Worm (Caenorhabditis elegans) whole organism, L4/young adult: ENCODE measurements around the gene fars-3.
A peak's percentile ranks its signal among the peaks of the same experiment; 100 is the strongest.
"Not testable (repeated sequence)": the region's sequence is repeated elsewhere in the genome, so short reads cannot be mapped to it uniquely, and the experiment has no call there.

Source experiments
- W03F9.2 ChIP-seq: fragments of 150-350 bp; optimal IDR thresholded peaks from 2 replicates; lab custom pipeline; 2014; ENCODE audit warnings: missing biosample characterization, missing genetic modification characterization
- dao-5 ChIP-seq: sonication (generic microtip); optimal IDR thresholded peaks from 2 replicates; lab custom pipeline; 2016; ENCODE audit warnings: missing genotype, missing genetic modification characterization, moderate library complexity, missing compliant biosample characterization
- him-1 ChIP-seq: sonication (generic microtip); optimal IDR thresholded peaks from 2 replicates; lab custom pipeline; 2016; ENCODE audit warnings: missing genotype, missing genetic modification reagents, missing genetic modification characterization, missing compliant biosample characterization

fars-3 gene

ce11 chrII:8464448-8464898 is at the start of gene fars-3:
TSS of gene fars-3 (plus strand) at chrII:8464848.
- TF ChIP-seq W03F9.2 (tag; lab: Kevin White, UChicago) (peak; percentile 48), him-1 (tag; lab: Kevin White, UChicago) (no peak), dao-5 (no peak)

- TF ChIP-seq dao-5 (no peak), him-1 (tag; lab: Kevin White, UChicago) (no peak), W03F9.2 (tag; lab: Kevin White, UChicago) (no peak)
Observed at ce11 chrII:8415035-8415434, 49.6 kb upstream of the fars-3 start.

ce11 chrII:8415462-8416037 is 49.1 kb upstream of the fars-3 start:
- no peak for TF ChIP-seq him-1 (tag; lab: Kevin White, UChicago)
- TF ChIP-seq W03F9.2 (tag; lab: Kevin White, UChicago): no peak
- no peak for TF ChIP-seq dao-5

ce11 chrII:8417059-8417668 is 47.5 kb upstream of the fars-3 start, which contains the start of gene fdgt-2:
TSS of gene fdgt-2 (plus strand) at chrII:8417618.
- TF ChIP-seq dao-5 (no peak), him-1 (tag; lab: Kevin White, UChicago) (no peak)

ce11 chrII:8419015-8419414 is 45.6 kb upstream of the fars-3 start:
- TF ChIP-seq W03F9.2 (tag; lab: Kevin White, UChicago) (no peak), dao-5 (no peak), him-1 (tag; lab: Kevin White, UChicago) (no peak)

- TF ChIP-seq dao-5; W03F9.2 (tag; lab: Kevin White, UChicago); him-1 (tag; lab: Kevin White, UChicago): not testable (repeated sequence)
Observed at ce11 chrII:8419798-8420197, 44.9 kb upstream of the fars-3 start, which contains the start of gene F14E5.8. TSS of gene F14E5.8 (plus strand) at chrII:8420098.

ce11 chrII:8420775-8421388 is 43.8 kb upstream of the fars-3 start:
- TF ChIP-seq him-1 (tag; lab: Kevin White, UChicago) (no peak), dao-5 (no peak), W03F9.2 (tag; lab: Kevin White, UChicago) (no peak)

ce11 chrII:8428758-8428946 is 36.0 kb upstream of the fars-3 start, which contains the start of gene F14E5.2:
TSS of gene F14E5.2 (minus strand) at chrII:8428858.
- TF ChIP-seq dao-5: no peak
- TF ChIP-seq W03F9.2 (tag; lab: Kevin White, UChicago): no peak
- TF ChIP-seq him-1 (tag; lab: Kevin White, UChicago): no peak

ce11 chrII:8428947-8429919 is 35.4 kb upstream of the fars-3 start:
- TF ChIP-seq W03F9.2 (tag; lab: Kevin White, UChicago) (peak; percentile 31), dao-5 (no peak)

- TF ChIP-seq W03F9.2 (tag; lab: Kevin White, UChicago) (no peak), him-1 (tag; lab: Kevin White, UChicago) (no peak), dao-5 (no peak)
Observed at ce11 chrII:8431954-8432353, 32.7 kb upstream of the fars-3 start, which contains the start of gene acp-2. TSS of gene acp-2 (minus strand) at chrII:8432054.

ce11 chrII:8435005-8435404 is 29.6 kb upstream of the fars-3 start, which contains the start of gene acp-4:
TSS of gene acp-4 (minus strand) at chrII:8435105.
- TF ChIP-seq dao-5: no peak

- TF ChIP-seq W03F9.2 (tag; lab: Kevin White, UChicago) (no peak), him-1 (tag; lab: Kevin White, UChicago) (no peak), dao-5 (no peak)
Observed at ce11 chrII:8437035-8437434, 27.6 kb upstream of the fars-3 start, which contains the start of gene acp-3. TSS of gene acp-3 (minus strand) at chrII:8437135.

- no peak for TF ChIP-seq him-1 (tag; lab: Kevin White, UChicago)
- no peak for TF ChIP-seq W03F9.2 (tag; lab: Kevin White, UChicago)
- TF ChIP-seq dao-5: no peak
Observed at ce11 chrII:8438791-8439287, 25.8 kb upstream of the fars-3 start, which contains the start of gene lips-10. TSS of gene lips-10 (plus strand) at chrII:8439168.
